Fruit fly (Drosophila melanogaster) whole organism, embryonic: ENCODE measurements around the gene solo.

Experiments used
- CG10274 ChIP-seq: fragments of 200-800 bp; sonication (Bioruptor generic); optimal IDR thresholded peaks from 3 replicates; lab custom pipeline; 2017; ENCODE audit warnings: missing biosample characterization, mild to moderate bottlenecking, missing genetic modification characterization
- CG10431 ChIP-seq: fragments of 200-800 bp; sonication (Bioruptor generic); optimal IDR thresholded peaks from 3 replicates; lab custom pipeline; 2018; ENCODE audit warnings: missing biosample characterization, mild to moderate bottlenecking, missing genetic modification characterization
- CG11085 ChIP-seq: fragments of 200-800 bp; sonication (Bioruptor generic); IDR thresholded peaks from 2 replicates; pipeline ENCODE4 v1.3.6; 2022; ENCODE audit warnings: missing biosample characterization, missing genetic modification characterization
- CG11456 ChIP-seq: fragments of 200-800 bp; sonication (Bioruptor generic); IDR thresholded peaks from 3 replicates; pipeline ENCODE4 v1.3.6; 2022; ENCODE audit warnings: missing biosample characterization, missing genetic modification characterization
- CG11560 ChIP-seq: fragments of 200-800 bp; sonication (Bioruptor generic); IDR thresholded peaks from 3 replicates; pipeline ENCODE4 v1.3.6; 2022; ENCODE audit warnings: missing biosample characterization, missing genetic modification characterization
- CG12104 ChIP-seq: fragments of 200-800 bp; sonication (Bioruptor generic); optimal IDR thresholded peaks from 3 replicates; lab custom pipeline; 2016; ENCODE audit warnings: missing biosample characterization, missing genetic modification characterization
- CG12155 ChIP-seq: fragments of 200-800 bp; sonication (Bioruptor generic); optimal IDR thresholded peaks from 3 replicates; lab custom pipeline; 2016; ENCODE audit warnings: missing biosample characterization, missing genetic modification characterization
- CG12299 ChIP-seq: fragments of 200-800 bp; sonication (Bioruptor generic); optimal IDR thresholded peaks from 2 replicates; lab custom pipeline; 2018; ENCODE audit warnings: missing biosample characterization, mild to moderate bottlenecking, missing genetic modification characterization
- CG12391 ChIP-seq: fragments of 200-800 bp; sonication (Bioruptor generic); optimal IDR thresholded peaks from 3 replicates; lab custom pipeline; 2018; ENCODE audit warnings: missing biosample characterization, mild to moderate bottlenecking, missing genetic modification characterization, moderate library complexity
- CG12659 ChIP-seq: fragments of 200-800 bp; sonication (Bioruptor generic); optimal IDR thresholded peaks from 3 replicates; lab custom pipeline; 2017; ENCODE audit warnings: mild to moderate bottlenecking, missing biosample characterization, missing genetic modification reagents, missing genetic modification characterization
- CG14965 ChIP-seq: fragments of 200-800 bp; sonication (Bioruptor generic); optimal IDR thresholded peaks from 2 replicates; lab custom pipeline; 2016; ENCODE audit warnings: missing biosample characterization, missing genetic modification characterization, borderline replicate concordance
- CG16779 ChIP-seq: fragments of 200-800 bp; sonication (Bioruptor generic); IDR thresholded peaks from 2 replicates; pipeline ENCODE4 v1.3.6; 2022; ENCODE audit warnings: missing biosample characterization, missing genetic modification characterization
- CG17385 ChIP-seq: fragments of 200-800 bp; sonication (Bioruptor generic); optimal IDR thresholded peaks from 3 replicates; lab custom pipeline; 2018; ENCODE audit warnings: missing biosample characterization, mild to moderate bottlenecking, missing genetic modification characterization
- CG17829 ChIP-seq: fragments of 200-800 bp; optimal IDR thresholded peaks from 2 replicates; lab custom pipeline; 2019; ENCODE audit warnings: missing biosample characterization, mild to moderate bottlenecking, missing genetic modification characterization, moderate library complexity
- CG18476 ChIP-seq: fragments of 200-800 bp; sonication (Bioruptor generic); optimal IDR thresholded peaks from 2 replicates; lab custom pipeline; 2016; ENCODE audit warnings: missing biosample characterization, mild to moderate bottlenecking, missing genetic modification characterization
- CG30431 ChIP-seq: fragments of 200-800 bp; sonication (Bioruptor generic); optimal IDR thresholded peaks from 2 replicates; lab custom pipeline; 2017; ENCODE audit warnings: missing biosample characterization, missing genetic modification characterization
- CG3407 ChIP-seq: fragments of 200-800 bp; sonication (Bioruptor generic); optimal IDR thresholded peaks from 2 replicates; lab custom pipeline; 2018; ENCODE audit warnings: missing biosample characterization, mild to moderate bottlenecking, missing genetic modification characterization
- CG3847 ChIP-seq: fragments of 200-800 bp; sonication (Bioruptor generic); IDR thresholded peaks from 2 replicates; pipeline ENCODE4 v1.3.6; 2022; ENCODE audit warnings: missing biosample characterization, missing genetic modification characterization
- CG4328 ChIP-seq: fragments of 200-800 bp; sonication (Bioruptor generic); optimal IDR thresholded peaks from 3 replicates; lab custom pipeline; 2017; ENCODE audit warnings: missing biosample characterization, missing genetic modification reagents, missing genetic modification characterization
- CG9437 ChIP-seq: fragments of 200-800 bp; sonication (Bioruptor generic); optimal IDR thresholded peaks from 2 replicates; lab custom pipeline; 2018; ENCODE audit warnings: missing biosample characterization, mild to moderate bottlenecking, missing genetic modification characterization
- CHES-1-like ChIP-seq: fragments of 200-800 bp; sonication (Bioruptor generic); optimal IDR thresholded peaks from 2 replicates; lab custom pipeline; 2016; ENCODE audit warnings: missing biosample characterization, missing genetic modification characterization
- D ChIP-seq, 2 experiments: fragments of 200-800 bp in 1 of 2; fragments of >200 bp in 1 of 2; sonication (Bioruptor generic) in 1 of 2; optimal IDR thresholded peaks; 2 replicates in 1 of 2; 3 replicates in 1 of 2; lab custom pipeline; 2017; ENCODE audit warnings: mild to moderate bottlenecking in 1 of 2, missing biosample characterization in 1 of 2, missing genetic modification characterization in 1 of 2, missing genetic modification reagents in 1 of 2
- D19B ChIP-seq: fragments of 200-800 bp; sonication (Bioruptor generic); optimal IDR thresholded peaks from 2 replicates; lab custom pipeline; 2017; ENCODE audit warnings: missing biosample characterization, mild to moderate bottlenecking, missing genetic modification characterization
- Dll ChIP-seq: fragments of 200-800 bp; sonication (Bioruptor generic); IDR thresholded peaks from 4 replicates; pipeline ENCODE4 v1.3.6; 2022; ENCODE audit warnings: missing biosample characterization, missing genetic modification characterization; ENCODE audit not compliant: partially characterized antibody
- Ets97D ChIP-seq: fragments of 200-800 bp; sonication (Bioruptor generic); optimal IDR thresholded peaks from 3 replicates; lab custom pipeline; 2016; ENCODE audit warnings: missing biosample characterization, missing genetic modification characterization
- Hand ChIP-seq: fragments of 200-800 bp; sonication (Bioruptor generic); optimal IDR thresholded peaks from 2 replicates; lab custom pipeline; 2017; ENCODE audit warnings: mild to moderate bottlenecking, missing biosample characterization, missing genetic modification reagents, missing genetic modification characterization
- Hr78 ChIP-seq, 2 experiments: fragments of 200-800 bp in 1 of 2; fragments of >200 bp in 1 of 2; sonication (Bioruptor generic) in 1 of 2; optimal IDR thresholded peaks; 2 replicates each; lab custom pipeline; 2017 to 2019; ENCODE audit warnings: missing biosample characterization in 2 of 2, missing genetic modification characterization in 2 of 2, mild to moderate bottlenecking in 1 of 2, moderate library complexity in 1 of 2
- Sox102F ChIP-seq: fragments of 200-800 bp; sonication (Bioruptor generic); optimal IDR thresholded peaks from 2 replicates; lab custom pipeline; 2018; ENCODE audit warnings: missing biosample characterization, mild to moderate bottlenecking, missing genetic modification characterization, moderate library complexity
- Sry-δ ChIP-seq: fragments of 200-800 bp; sonication (Bioruptor generic); optimal IDR thresholded peaks from 2 replicates; lab custom pipeline; 2016; ENCODE audit warnings: missing biosample characterization, missing genetic modification characterization
- al ChIP-seq: fragments of 200-800 bp; sonication (Bioruptor generic); IDR thresholded peaks from 2 replicates; pipeline ENCODE4 v1.3.6; 2022; ENCODE audit warnings: missing biosample characterization, missing genetic modification characterization
- amos ChIP-seq: fragments of 200-800 bp; sonication (Bioruptor generic); IDR thresholded peaks from 2 replicates; pipeline ENCODE4 v1.3.6; 2022; ENCODE audit warnings: missing biosample characterization, missing genetic modification characterization; ENCODE audit not compliant: partially characterized antibody
- ash1 ChIP-seq: fragments of 200-800 bp; sonication (Bioruptor generic); optimal IDR thresholded peaks from 2 replicates; lab custom pipeline; 2018; ENCODE audit warnings: missing biosample characterization, mild to moderate bottlenecking, missing genetic modification characterization
- dimm ChIP-seq: fragments of 200-800 bp; sonication (Bioruptor generic); IDR thresholded peaks from 2 replicates; pipeline ENCODE4 v1.3.6; 2022; ENCODE audit warnings: missing biosample characterization, missing genetic modification characterization
- dmrt99B ChIP-seq: fragments of 200-800 bp; sonication (Bioruptor generic); optimal IDR thresholded peaks from 2 replicates; lab custom pipeline; 2018; ENCODE audit warnings: missing biosample characterization, mild to moderate bottlenecking, missing genetic modification characterization, moderate library complexity
- en ChIP-seq: fragments of 200-800 bp; sonication (Bioruptor generic); optimal IDR thresholded peaks from 2 replicates; lab custom pipeline; 2016; ENCODE audit warnings: missing biosample characterization, missing genetic modification characterization
- exex ChIP-seq: fragments of 200-800 bp; sonication (Bioruptor generic); optimal IDR thresholded peaks from 4 replicates; lab custom pipeline; 2018; ENCODE audit warnings: missing biosample characterization, mild to moderate bottlenecking, missing genetic modification characterization, moderate library complexity
- ftz-f1 ChIP-seq: fragments of 200-800 bp; sonication (Bioruptor generic); optimal IDR thresholded peaks from 2 replicates; lab custom pipeline; 2016; ENCODE audit warnings: missing biosample characterization, missing genetic modification characterization
- grau ChIP-seq: fragments of 200-800 bp; optimal IDR thresholded peaks from 3 replicates; lab custom pipeline; 2019; ENCODE audit warnings: missing biosample characterization, mild to moderate bottlenecking, missing genetic modification characterization, moderate library complexity
- her ChIP-seq: fragments of 200-800 bp; sonication (Bioruptor generic); optimal IDR thresholded peaks from 2 replicates; lab custom pipeline; 2016; ENCODE audit warnings: missing biosample characterization, missing genetic modification characterization
- lmd ChIP-seq: fragments of 200-800 bp; sonication (Bioruptor generic); IDR thresholded peaks from 2 replicates; pipeline ENCODE4 v1.3.6; 2022; ENCODE audit warnings: missing biosample characterization, missing genetic modification characterization
- mld ChIP-seq: fragments of 200-800 bp; sonication (Bioruptor generic); IDR thresholded peaks from 3 replicates; pipeline ENCODE4 v1.3.6; 2022; ENCODE audit warnings: missing biosample characterization, missing genetic modification characterization; ENCODE audit not compliant: partially characterized antibody
- nau ChIP-seq: fragments of 200-800 bp; sonication (Bioruptor generic); optimal IDR thresholded peaks from 3 replicates; lab custom pipeline; 2017; ENCODE audit warnings: missing biosample characterization, mild to moderate bottlenecking, missing genetic modification characterization, missing genetic modification reagents
- nmo ChIP-seq: fragments of 200-800 bp; sonication (Bioruptor generic); optimal IDR thresholded peaks from 2 replicates; lab custom pipeline; 2018; ENCODE audit warnings: missing biosample characterization, mild to moderate bottlenecking, missing genetic modification characterization, moderate library complexity
- nom ChIP-seq: fragments of 200-800 bp; sonication (Bioruptor generic); optimal IDR thresholded peaks from 2 replicates; lab custom pipeline; 2017; ENCODE audit warnings: missing biosample characterization, missing genetic modification characterization, mild to moderate bottlenecking, moderate library complexity, missing genetic modification reagents
- stwl ChIP-seq: fragments of 200-800 bp; sonication (Bioruptor generic); optimal IDR thresholded peaks from 3 replicates; lab custom pipeline; 2018; ENCODE audit warnings: missing biosample characterization, mild to moderate bottlenecking, missing genetic modification characterization, moderate library complexity
- unc-4 ChIP-seq: fragments of 200-800 bp; sonication (Bioruptor generic); IDR thresholded peaks from 2 replicates; pipeline ENCODE4 v1.3.6; 2022; ENCODE audit warnings: missing biosample characterization, missing genetic modification characterization; ENCODE audit not compliant: partially characterized antibody
- zen ChIP-seq: fragments of 200-800 bp; sonication (Bioruptor generic); optimal IDR thresholded peaks from 3 replicates; lab custom pipeline; 2018; ENCODE audit warnings: missing biosample characterization, mild to moderate bottlenecking, missing genetic modification characterization, moderate library complexity

solo gene

dm6 chr2L:15056359-15057220 lies 4.9 kb upstream of the solo start (continued):
- peak; percentile 7 for TF ChIP-seq Hand (GFP tag; lab: Kevin White, UChicago)
- peak; percentile 43 for TF ChIP-seq al (GFP tag; lab: Robert Waterston, UW)
- peak; percentile 51 for TF ChIP-seq CG30431 (GFP tag; lab: Kevin White, UChicago)
- TF ChIP-seq amos (GFP tag; lab: Robert Waterston, UW): no peak
- peak; percentile 41 for TF ChIP-seq CG12155
- peak; percentile 64 for TF ChIP-seq CG3407 (GFP tag; lab: Kevin White, UChicago)
- 0 out of 3 replicates have a peak, but pooled peaks have one; percentile 7 for TF ChIP-seq mld
- TF ChIP-seq ash1 (GFP tag; lab: Kevin White, UChicago): no peak
- peak; percentile 37 for TF ChIP-seq ftz-f1 (GFP tag; lab: Kevin White, UChicago)
- peak; percentile 15 for TF ChIP-seq stwl (tag; lab: Kevin White, UChicago)
- TF ChIP-seq CG17829 (tag; lab: Kevin White, UChicago): peak; percentile 85
- TF ChIP-seq CG14965 (GFP tag; lab: Kevin White, UChicago): no peak
- TF ChIP-seq Dll (GFP tag; lab: Robert Waterston, UW): no peak
- TF ChIP-seq CG12659 (GFP tag; lab: Kevin White, UChicago): peak; percentile 73
- TF ChIP-seq CG4328: peak; percentile 55
- TF ChIP-seq CG12104 (GFP tag; lab: Kevin White, UChicago): peak; percentile 75
- TF ChIP-seq nau: peak; percentile 56
- peak; percentile 68 for TF ChIP-seq CG17385
- peak; percentile 80 for TF ChIP-seq Sox102F
- TF ChIP-seq nmo (GFP tag; lab: Kevin White, UChicago): peak; percentile 91
- TF ChIP-seq CG11560 (tag; lab: Robert Waterston, UW): no peak
- TF ChIP-seq unc-4 (GFP tag; lab: Robert Waterston, UW): no peak
- no peak for TF ChIP-seq CG11456 (GFP tag; lab: Robert Waterston, UW)
- no peak for TF ChIP-seq en
- TF ChIP-seq grau (tag; lab: Kevin White, UChicago): peak; percentile 68
- TF ChIP-seq CG3847 (GFP tag; lab: Robert Waterston, UW): peak; percentile 51; the same call in 1 of the 2 replicates
- peak; percentile 75 for TF ChIP-seq nom (GFP tag; lab: Kevin White, UChicago)
- peak; percentile 18 for TF ChIP-seq D19B (GFP tag; lab: Kevin White, UChicago)
- peak; percentile 19 for TF ChIP-seq exex
- no peak for TF ChIP-seq dimm
- TF ChIP-seq zen: peak; percentile 81
- TF ChIP-seq CG10431: no peak
- no peak for TF ChIP-seq Sry-δ (GFP tag; lab: Kevin White, UChicago)
- no peak for TF ChIP-seq CG16779 (GFP tag; lab: Robert Waterston, UW)
- peak; percentile 86 for TF ChIP-seq CG12391 (tag; lab: Kevin White, UChicago)
- peak in 1 of 2 experiments; percentile 65 for TF ChIP-seq Hr78 (GFP tag; optimal IDR thresholded peaks at IDR 0.05; lab: Kevin White, UChicago)
- peak; percentile 86 for TF ChIP-seq dmrt99B (tag; lab: Kevin White, UChicago)
- peak; percentile 43 for TF ChIP-seq CG10274 (GFP tag; lab: Kevin White, UChicago)
- TF ChIP-seq lmd (GFP tag; lab: Robert Waterston, UW): peak; percentile 77
- no peak for TF ChIP-seq D (optimal IDR thresholded peaks at IDR 0.05; lab: Kevin White, UChicago)
- peak; percentile 81 for TF ChIP-seq D (GFP tag; optimal IDR thresholded peaks at IDR 0.05; lab: Kevin White, UChicago)
- TF ChIP-seq CG12299 (tag; lab: Kevin White, UChicago): peak; percentile 15
- no peak for TF ChIP-seq CHES-1-like (GFP tag; lab: Kevin White, UChicago)
- TF ChIP-seq CG18476 (GFP tag; lab: Kevin White, UChicago): peak; percentile 54
- peak; percentile 78 for TF ChIP-seq CG9437
- TF ChIP-seq CG11085 (GFP tag; lab: Robert Waterston, UW): no peak
- TF ChIP-seq her (GFP tag; lab: Kevin White, UChicago): no peak
- TF ChIP-seq Ets97D (GFP tag; lab: Kevin White, UChicago): no peak
